Fruit fly (Drosophila melanogaster) whole organism, adult: ENCODE measurements around the gene CG46306.

Experiments used
- CG11617 ChIP-seq: fragments of 200-800 bp; sonication (Bioruptor generic); optimal IDR thresholded peaks from 2 replicates; lab custom pipeline; 2017; ENCODE audit warnings: mild to moderate bottlenecking, missing biosample characterization, missing genetic modification reagents, missing genetic modification characterization
- CG12768 ChIP-seq: fragments of 200-800 bp; sonication (Bioruptor generic); optimal IDR thresholded peaks from 2 replicates; lab custom pipeline; 2017; ENCODE audit warnings: missing biosample characterization, missing genetic modification characterization, mild to moderate bottlenecking, moderate library complexity, missing genetic modification reagents
- CG14711 ChIP-seq: fragments of 200-800 bp; sonication (Bioruptor generic); optimal IDR thresholded peaks from 2 replicates; lab custom pipeline; 2018; ENCODE audit warnings: missing biosample characterization, mild to moderate bottlenecking, missing genetic modification characterization, moderate library complexity
- CG1620 ChIP-seq: fragments of 200-800 bp; sonication (Bioruptor generic); optimal IDR thresholded peaks from 2 replicates; lab custom pipeline; 2016; ENCODE audit warnings: missing biosample characterization, missing genetic modification characterization
- CG33017 ChIP-seq: fragments of 200-800 bp; sonication (Bioruptor generic); optimal IDR thresholded peaks from 2 replicates; lab custom pipeline; 2018; ENCODE audit warnings: missing biosample characterization, mild to moderate bottlenecking, missing genetic modification characterization, moderate library complexity
- CG5204 ChIP-seq: fragments of 200-800 bp; sonication (Bioruptor generic); optimal IDR thresholded peaks from 2 replicates; lab custom pipeline; 2016; ENCODE audit warnings: missing biosample characterization, missing genetic modification characterization
- CG7045 ChIP-seq: fragments of 200-800 bp; sonication (Bioruptor generic); optimal IDR thresholded peaks from 2 replicates; lab custom pipeline; 2017; ENCODE audit warnings: missing biosample characterization, mild to moderate bottlenecking, missing genetic modification characterization
- CG7101 ChIP-seq: fragments of 200-800 bp; sonication (Bioruptor generic); optimal IDR thresholded peaks from 2 replicates; lab custom pipeline; 2018; ENCODE audit warnings: missing biosample characterization, mild to moderate bottlenecking, missing genetic modification characterization, moderate library complexity
- Clk ChIP-seq: fragments of 200-800 bp; sonication (Bioruptor generic); optimal IDR thresholded peaks from 2 replicates; lab custom pipeline; 2017; ENCODE audit warnings: missing biosample characterization, missing genetic modification characterization
- Crg-1 ChIP-seq: fragments of 200-800 bp; sonication (Bioruptor generic); optimal IDR thresholded peaks from 2 replicates; lab custom pipeline; 2016; ENCODE audit warnings: missing biosample characterization, missing genetic modification characterization
- Hr96 ChIP-seq: fragments of 200-800 bp; sonication (Bioruptor generic); optimal IDR thresholded peaks from 2 replicates; lab custom pipeline; 2016; ENCODE audit warnings: missing biosample characterization, missing genetic modification characterization
- Mnt ChIP-seq: fragments of 200-800 bp; sonication (Bioruptor generic); optimal IDR thresholded peaks from 2 replicates; lab custom pipeline; 2016; ENCODE audit warnings: missing biosample characterization, mild to moderate bottlenecking, missing genetic modification characterization
- bab1 ChIP-seq: fragments of 200-800 bp; sonication (Bioruptor generic); optimal IDR thresholded peaks from 3 replicates; lab custom pipeline; 2019; ENCODE audit warnings: missing biosample characterization, mild to moderate bottlenecking, missing genetic modification characterization, moderate library complexity
- cic ChIP-seq: fragments of 200-800 bp; sonication (Bioruptor generic); optimal IDR thresholded peaks from 2 replicates; lab custom pipeline; 2017; ENCODE audit warnings: missing biosample characterization, mild to moderate bottlenecking, missing genetic modification characterization, moderate library complexity
- cnc ChIP-seq, 2 experiments: fragments of >200 bp; optimal IDR thresholded peaks; 2 replicates each; lab custom pipeline; 2017
- kay ChIP-seq: fragments of 200-800 bp; sonication (Bioruptor generic); peaks from one replicate; lab custom pipeline; 2016; ENCODE audit warnings: missing biosample characterization, missing genetic modification characterization, borderline replicate concordance
- ovo ChIP-seq: fragments of 200-800 bp; sonication (Bioruptor generic); optimal IDR thresholded peaks from 2 replicates; lab custom pipeline; 2016; ENCODE audit warnings: missing biosample characterization, missing genetic modification characterization
- pad ChIP-seq: fragments of 200-800 bp; sonication (Bioruptor generic); optimal IDR thresholded peaks from 3 replicates; lab custom pipeline; 2017; ENCODE audit warnings: missing biosample characterization, missing genetic modification characterization, mild to moderate bottlenecking, moderate library complexity, missing genetic modification reagents
- tj ChIP-seq: fragments of 200-800 bp; sonication (Bioruptor generic); optimal IDR thresholded peaks from 3 replicates; lab custom pipeline; 2017; ENCODE audit warnings: missing biosample characterization, mild to moderate bottlenecking, missing genetic modification characterization, moderate library complexity
- toe ChIP-seq: fragments of 200-800 bp; sonication (Bioruptor generic); optimal IDR thresholded peaks from 2 replicates; lab custom pipeline; 2016; ENCODE audit warnings: missing biosample characterization, missing genetic modification characterization

The CG46306 gene

DNA sequence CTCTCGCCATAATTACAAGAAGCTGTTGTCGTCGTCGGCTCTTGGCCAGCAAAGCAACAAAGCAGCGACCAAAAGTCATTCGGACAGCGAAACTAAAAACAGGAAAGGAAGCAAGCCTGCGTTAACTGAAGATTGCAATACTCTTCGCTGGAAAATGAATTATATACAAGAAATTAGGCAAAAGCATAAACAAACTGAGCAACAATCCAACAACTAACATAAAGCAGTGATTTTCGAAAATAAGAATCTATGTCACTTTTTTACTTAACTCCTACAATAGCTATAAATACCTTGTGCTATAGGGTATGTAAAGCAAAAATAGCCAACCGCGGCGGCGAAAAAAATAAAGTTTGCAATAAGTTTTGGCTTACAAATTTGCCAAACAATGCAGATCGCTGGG is 36.5 kb upstream of the CG46306 start:
- no peak for TF ChIP-seq CG7045
- no peak for TF ChIP-seq cnc (optimal IDR thresholded peaks at IDR 0.05; lab: Kevin White, UChicago)
- no peak for TF ChIP-seq CG14711 (tag; lab: Kevin White, UChicago)
- no peak for TF ChIP-seq bab1
- TF ChIP-seq toe = no peak
- TF ChIP-seq CG7101 = no peak
- TF ChIP-seq ovo (GFP tag; lab: Kevin White, UChicago) = no peak
- no peak for TF ChIP-seq CG11617 (GFP tag; lab: Kevin White, UChicago)
- TF ChIP-seq CG1620 (GFP tag; lab: Kevin White, UChicago) = no peak
- no peak for TF ChIP-seq CG5204
- no peak for TF ChIP-seq CG12768 (GFP tag; lab: Kevin White, UChicago)
- no peak for TF ChIP-seq Clk
- no peak for TF ChIP-seq kay (GFP tag; lab: Kevin White, UChicago)
- no peak for TF ChIP-seq Hr96 (GFP tag; lab: Kevin White, UChicago)
- no peak for TF ChIP-seq tj (GFP tag; lab: Kevin White, UChicago)
- no peak for TF ChIP-seq cic (GFP tag; lab: Kevin White, UChicago)
- no peak for TF ChIP-seq Mnt
- TF ChIP-seq pad (GFP tag; lab: Kevin White, UChicago) = no peak
- TF ChIP-seq CG33017 (tag; lab: Kevin White, UChicago) = no peak

DNA sequence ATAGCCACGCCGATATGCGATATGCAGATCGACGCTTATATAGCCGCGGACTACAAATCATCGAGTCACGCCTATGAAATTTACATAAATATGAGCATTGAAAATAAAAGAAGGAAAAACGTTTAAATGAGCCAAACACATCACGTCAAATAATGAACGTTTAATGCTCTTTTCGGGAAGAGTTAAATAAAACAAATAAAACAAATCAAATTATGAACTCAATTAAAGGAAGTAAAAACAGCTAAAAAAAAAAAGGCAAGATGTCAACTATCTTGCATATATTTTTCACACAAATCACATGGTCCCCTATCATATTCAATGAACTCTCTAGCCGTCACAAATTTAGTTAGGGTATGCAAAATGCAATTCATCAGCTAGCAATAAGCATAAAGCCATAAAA is 32.3 kb upstream of the CG46306 start:
- no peak for TF ChIP-seq kay (GFP tag; lab: Kevin White, UChicago)
- no peak for TF ChIP-seq Clk
- no peak for TF ChIP-seq CG11617 (GFP tag; lab: Kevin White, UChicago)
- TF ChIP-seq CG12768 (GFP tag; lab: Kevin White, UChicago) = no peak
- no peak for TF ChIP-seq CG7045
- TF ChIP-seq pad (GFP tag; lab: Kevin White, UChicago) = no peak
- TF ChIP-seq Mnt = no peak
- no peak for TF ChIP-seq CG5204
- no peak for TF ChIP-seq ovo (GFP tag; lab: Kevin White, UChicago)
- no peak for TF ChIP-seq tj (GFP tag; lab: Kevin White, UChicago)
- no peak for TF ChIP-seq toe
- no peak for TF ChIP-seq CG33017 (tag; lab: Kevin White, UChicago)
- no peak for TF ChIP-seq bab1
- TF ChIP-seq CG14711 (tag; lab: Kevin White, UChicago) = no peak
- TF ChIP-seq CG1620 (GFP tag; lab: Kevin White, UChicago) = no peak

DNA sequence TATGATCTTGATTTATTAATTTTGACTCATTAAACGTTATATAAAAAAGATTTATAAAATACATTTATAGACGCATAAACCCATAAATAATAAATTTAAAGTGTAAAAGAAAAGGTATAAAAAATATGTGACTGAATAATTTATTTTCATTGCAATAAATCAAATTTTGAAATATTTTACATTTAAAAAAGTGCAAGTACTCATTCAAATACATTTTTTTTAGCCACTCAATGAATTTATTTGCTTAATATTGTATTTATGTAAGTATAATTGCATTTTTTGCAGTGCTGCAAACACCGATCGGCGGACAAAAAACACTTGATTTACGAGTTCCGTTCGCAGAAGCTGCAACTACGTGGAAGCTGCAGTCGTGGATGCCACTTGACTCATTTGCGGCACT is 24.4 kb upstream of the CG46306 start:
- TF ChIP-seq CG12768 (GFP tag; lab: Kevin White, UChicago) (no peak), CG1620 (GFP tag; lab: Kevin White, UChicago) (no peak), bab1 (no peak), CG11617 (GFP tag; lab: Kevin White, UChicago) (no peak), cic (GFP tag; lab: Kevin White, UChicago) (no peak), Hr96 (GFP tag; lab: Kevin White, UChicago) (no peak)

DNA sequence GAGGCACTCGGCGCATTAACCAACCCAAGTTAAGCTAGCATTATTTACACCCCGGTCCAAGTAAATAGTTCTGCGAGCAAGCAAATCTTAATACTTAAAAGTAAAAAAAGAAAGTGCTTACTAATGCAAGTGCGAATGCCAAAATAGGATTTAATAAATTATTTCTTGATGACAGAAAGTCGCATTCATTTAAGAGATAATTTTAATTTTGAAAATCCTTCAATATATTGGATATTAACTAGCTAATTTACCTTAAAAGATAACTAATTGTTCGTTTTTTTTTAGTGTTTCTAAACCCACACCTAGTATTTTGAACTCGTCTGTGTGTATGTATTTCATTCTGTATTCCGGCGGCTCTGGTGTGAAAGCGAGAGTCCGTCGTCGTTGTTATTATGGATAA is 19.4 kb upstream of the CG46306 start:
- TF ChIP-seq CG7101 (peak; percentile 22), cnc (optimal IDR thresholded peaks at IDR 0.05; lab: Kevin White, UChicago) (no peak), bab1 (peak; percentile 59), Mnt (no peak), kay (GFP tag; lab: Kevin White, UChicago) (no peak), CG14711 (tag; lab: Kevin White, UChicago) (peak; percentile 6), CG7045 (no peak), CG5204 (no peak), Clk (no peak), CG1620 (GFP tag; lab: Kevin White, UChicago) (no peak), tj (GFP tag; lab: Kevin White, UChicago) (no peak), Hr96 (GFP tag; lab: Kevin White, UChicago) (no peak), CG33017 (tag; lab: Kevin White, UChicago) (no peak), Crg-1 (GFP tag; lab: Kevin White, UChicago) (no peak), cic (GFP tag; lab: Kevin White, UChicago) (no peak), CG11617 (GFP tag; lab: Kevin White, UChicago) (no peak)

DNA sequence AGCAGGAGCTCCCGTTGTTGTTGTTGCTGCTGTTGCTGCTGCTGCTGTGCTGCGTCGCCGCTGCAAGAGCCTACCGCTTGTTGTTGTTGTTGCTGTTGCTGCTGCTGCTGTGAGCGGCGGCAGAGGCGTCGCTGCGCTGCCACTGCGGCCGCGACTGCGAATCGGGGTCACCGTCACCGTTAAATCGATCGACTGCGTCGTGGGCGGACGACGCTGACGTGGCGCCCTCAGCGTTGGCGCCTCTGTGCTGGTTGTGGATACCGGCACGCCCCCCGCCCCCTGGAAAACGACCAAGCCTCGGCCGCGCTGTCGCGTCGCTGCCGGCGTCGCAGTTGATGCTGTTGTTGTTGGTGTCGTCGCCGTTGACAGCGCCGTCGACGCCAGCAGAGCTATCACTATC is 14.2 kb upstream of the CG46306 start:
- TF ChIP-seq cnc (optimal IDR thresholded peaks at IDR 0.05; lab: Kevin White, UChicago) (no peak), Mnt (no peak), CG12768 (GFP tag; lab: Kevin White, UChicago) (no peak), CG5204 (no peak), toe (no peak), CG7045 (no peak), pad (GFP tag; lab: Kevin White, UChicago) (no peak), cic (GFP tag; lab: Kevin White, UChicago) (no peak), Hr96 (GFP tag; lab: Kevin White, UChicago) (no peak), Clk (no peak), CG33017 (tag; lab: Kevin White, UChicago) (no peak), CG11617 (GFP tag; lab: Kevin White, UChicago) (no peak), kay (GFP tag; lab: Kevin White, UChicago) (no peak), tj (GFP tag; lab: Kevin White, UChicago) (no peak), CG7101 (no peak), CG1620 (GFP tag; lab: Kevin White, UChicago) (no peak), bab1 (no peak)

DNA sequence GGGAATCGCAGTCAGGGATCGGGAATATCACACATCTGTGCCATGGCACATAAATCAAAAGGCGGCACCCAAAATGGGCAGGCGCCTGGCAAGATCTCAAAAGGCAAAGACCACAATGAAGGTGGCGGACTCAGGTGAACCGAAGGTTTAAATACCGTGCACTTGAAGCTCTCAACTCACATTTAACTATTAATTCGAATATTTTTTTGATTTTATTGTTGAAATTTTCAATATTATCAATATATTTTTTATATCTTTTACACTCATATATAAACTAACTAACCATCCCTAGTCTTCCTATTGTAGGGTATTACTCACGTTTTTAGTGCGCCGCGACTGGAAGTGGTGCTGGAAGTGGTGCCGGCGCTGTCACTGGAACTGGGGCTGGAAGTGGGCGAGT is 13.7 kb upstream of the CG46306 start:
- no peak for TF ChIP-seq CG7045
- no peak for TF ChIP-seq kay (GFP tag; lab: Kevin White, UChicago)
- no peak for TF ChIP-seq CG14711 (tag; lab: Kevin White, UChicago)
- TF ChIP-seq CG7101 = no peak
- no peak for TF ChIP-seq CG12768 (GFP tag; lab: Kevin White, UChicago)
- TF ChIP-seq Hr96 (GFP tag; lab: Kevin White, UChicago) = no peak

DNA sequence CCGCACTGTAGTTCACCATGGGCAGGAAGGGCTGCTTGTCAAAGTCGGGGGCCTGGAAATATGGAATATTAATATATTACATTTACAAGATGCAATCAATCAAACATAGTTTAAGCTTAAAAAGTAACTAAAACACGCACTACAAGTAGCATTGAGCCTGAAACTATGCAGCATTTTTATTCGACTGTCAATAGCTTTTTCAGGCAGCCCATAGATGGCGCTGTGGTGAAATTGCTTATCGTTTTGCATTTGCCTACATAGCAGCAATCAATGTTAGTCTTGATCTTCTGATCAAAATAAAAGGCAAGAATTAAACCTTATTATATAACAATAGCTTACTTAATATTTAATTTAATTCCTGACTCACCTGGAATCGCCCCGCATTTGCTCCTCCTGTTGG is 11.3 kb upstream of the CG46306 start:
- TF ChIP-seq tj (GFP tag; lab: Kevin White, UChicago) = no peak
- no peak for TF ChIP-seq CG14711 (tag; lab: Kevin White, UChicago)
- no peak for TF ChIP-seq CG1620 (GFP tag; lab: Kevin White, UChicago)
- TF ChIP-seq toe = no peak
- TF ChIP-seq CG33017 (tag; lab: Kevin White, UChicago) = no peak
- TF ChIP-seq CG7045 = no peak
- TF ChIP-seq Crg-1 (GFP tag; lab: Kevin White, UChicago) = no peak
- TF ChIP-seq bab1 = no peak
- no peak for TF ChIP-seq pad (GFP tag; lab: Kevin White, UChicago)
- no peak for TF ChIP-seq CG12768 (GFP tag; lab: Kevin White, UChicago)
- no peak for TF ChIP-seq kay (GFP tag; lab: Kevin White, UChicago)
- no peak for TF ChIP-seq Mnt
- TF ChIP-seq cic (GFP tag; lab: Kevin White, UChicago) = no peak
